Worm (Caenorhabditis elegans): ENCODE measurements around the gene C11H1.5.
A peak's percentile ranks its signal among the peaks of the same experiment; 100 is the strongest.

The C11H1.5 gene

ce11 chrX:14313627-14314026 is 10.6 kb upstream of the C11H1.5 start, which contains the start of gene prx-1:
TSS of gene prx-1 (plus strand) at chrX:14313927.
- TF ChIP-seq ceh-36 (tag; optimal IDR thresholded peaks at IDR 0.05) (no peak), hmg-4 (GFP tag; optimal IDR thresholded peaks at IDR 0.05) (no peak), ceh-13 (GFP tag; optimal IDR thresholded peaks at IDR 0.05) (no peak), sea-1 (GFP tag; conservative IDR thresholded peaks at IDR 0.05) (no peak), ama-1 (optimal IDR thresholded peaks at IDR 0.05) (no peak), tbx-11 (GFP tag; IDR thresholded peaks at IDR 0.05) (no peak), F13C5.2 (tag; optimal IDR thresholded peaks at IDR 0.05) (no peak), tra-4 (tag; optimal IDR thresholded peaks at IDR 0.05) (no peak), flt-1 (GFP tag; IDR thresholded peaks at IDR 0.05) (no peak), hnd-1 (tag; optimal IDR thresholded peaks at IDR 0.05) (no peak), scrt-1 (GFP tag; IDR thresholded peaks at IDR 0.05) (no peak), pes-1 (GFP tag; IDR thresholded peaks at IDR 0.05) (no peak), aly-1 (tag; optimal IDR thresholded peaks at IDR 0.05) (no peak), B0310.2 (tag; optimal IDR thresholded peaks at IDR 0.05) (no peak), tbx-37 (GFP tag; conservative IDR thresholded peaks at IDR 0.05) (no peak), ets-7 (tag; optimal IDR thresholded peaks at IDR 0.05) (no peak), hmbx-1 (tag; optimal IDR thresholded peaks at IDR 0.05) (no peak)

DNA sequence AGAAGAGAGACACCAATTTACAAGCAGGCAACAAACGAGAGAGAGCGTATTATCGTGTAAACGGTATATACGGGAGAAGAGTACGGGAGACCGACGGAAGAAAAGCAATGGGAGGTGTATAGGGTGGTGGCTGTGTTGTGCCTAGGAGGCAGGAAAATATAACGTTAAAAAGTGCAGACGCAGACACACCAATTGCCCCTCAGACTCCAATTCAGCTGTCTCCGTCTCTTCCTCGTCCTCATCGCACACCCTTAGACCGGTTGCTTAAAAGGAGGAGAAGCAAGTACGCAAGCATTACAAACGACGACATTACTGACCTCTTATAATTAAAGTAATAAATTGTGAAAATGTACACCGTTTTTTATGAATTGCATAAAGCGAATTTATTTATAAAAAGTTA is 9.4 kb upstream of the C11H1.5 start:
- no peak for TF ChIP-seq sea-1 (GFP tag; conservative IDR thresholded peaks at IDR 0.05)
- TF ChIP-seq F13C5.2 (tag; optimal IDR thresholded peaks at IDR 0.05): peak; percentile 76
- no peak for TF ChIP-seq ama-1 (optimal IDR thresholded peaks at IDR 0.05)
- TF ChIP-seq hnd-1 (tag; optimal IDR thresholded peaks at IDR 0.05): no peak
- TF ChIP-seq tbx-37 (GFP tag; conservative IDR thresholded peaks at IDR 0.05): 0 out of 2 replicates have a peak, but pooled peaks have one; percentile 18
- TF ChIP-seq ets-7 (tag; optimal IDR thresholded peaks at IDR 0.05): no peak
- no peak for TF ChIP-seq aly-1 (tag; optimal IDR thresholded peaks at IDR 0.05)
- 0 out of 2 replicates have a peak, but pooled peaks have one; percentile 28 for TF ChIP-seq scrt-1 (GFP tag; IDR thresholded peaks at IDR 0.05)
- TF ChIP-seq hmg-4 (GFP tag; optimal IDR thresholded peaks at IDR 0.05): peak; percentile 88
- TF ChIP-seq B0310.2 (tag; optimal IDR thresholded peaks at IDR 0.05): peak; percentile 54
- peak; percentile 4 for TF ChIP-seq ceh-13 (GFP tag; optimal IDR thresholded peaks at IDR 0.05)
- peak; percentile 59; the same call in 1 of the 2 replicates for TF ChIP-seq flt-1 (GFP tag; IDR thresholded peaks at IDR 0.05)
- no peak for TF ChIP-seq pes-1 (GFP tag; IDR thresholded peaks at IDR 0.05)

ce11 chrX:14311583-14311982 is 8.6 kb upstream of the C11H1.5 start, which contains the start of gene mgrn-1:
TSS of gene mgrn-1 (minus strand) at chrX:14311683.
- TF ChIP-seq scrt-1 (GFP tag; IDR thresholded peaks at IDR 0.05) (no peak), sea-1 (GFP tag; conservative IDR thresholded peaks at IDR 0.05) (no peak), pes-1 (GFP tag; IDR thresholded peaks at IDR 0.05) (no peak), tbx-11 (GFP tag; IDR thresholded peaks at IDR 0.05) (no peak), aly-1 (tag; optimal IDR thresholded peaks at IDR 0.05) (no peak), flt-1 (GFP tag; IDR thresholded peaks at IDR 0.05) (no peak), hmg-4 (GFP tag; optimal IDR thresholded peaks at IDR 0.05) (no peak), ets-7 (tag; optimal IDR thresholded peaks at IDR 0.05) (no peak), F13C5.2 (tag; optimal IDR thresholded peaks at IDR 0.05) (no peak)

DNA sequence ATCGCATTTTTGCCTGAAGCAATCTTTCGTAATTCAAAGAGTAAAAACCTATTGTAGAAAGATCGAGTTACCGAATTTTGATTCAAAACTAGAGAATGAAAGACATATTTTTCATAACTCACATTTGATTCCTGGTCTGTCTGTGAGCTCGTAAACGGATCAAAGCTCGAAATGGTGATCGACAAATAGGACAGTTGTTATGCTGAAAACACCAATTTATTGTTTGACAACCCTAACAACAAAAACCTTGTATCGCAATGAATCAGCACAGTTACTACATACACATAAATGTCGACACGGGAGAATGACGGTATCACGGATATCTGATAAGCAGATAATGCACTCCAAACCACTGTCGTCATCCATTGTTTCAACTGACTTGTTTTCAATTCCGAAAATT is 6.7 kb upstream of the C11H1.5 start:
- TF ChIP-seq tra-4 (tag; optimal IDR thresholded peaks at IDR 0.05) (no peak), tbx-11 (GFP tag; IDR thresholded peaks at IDR 0.05) (no peak), ama-1 (optimal IDR thresholded peaks at IDR 0.05) (no peak), sea-1 (GFP tag; conservative IDR thresholded peaks at IDR 0.05) (no peak), aly-1 (tag; optimal IDR thresholded peaks at IDR 0.05) (no peak), hmbx-1 (tag; optimal IDR thresholded peaks at IDR 0.05) (no peak)

DNA sequence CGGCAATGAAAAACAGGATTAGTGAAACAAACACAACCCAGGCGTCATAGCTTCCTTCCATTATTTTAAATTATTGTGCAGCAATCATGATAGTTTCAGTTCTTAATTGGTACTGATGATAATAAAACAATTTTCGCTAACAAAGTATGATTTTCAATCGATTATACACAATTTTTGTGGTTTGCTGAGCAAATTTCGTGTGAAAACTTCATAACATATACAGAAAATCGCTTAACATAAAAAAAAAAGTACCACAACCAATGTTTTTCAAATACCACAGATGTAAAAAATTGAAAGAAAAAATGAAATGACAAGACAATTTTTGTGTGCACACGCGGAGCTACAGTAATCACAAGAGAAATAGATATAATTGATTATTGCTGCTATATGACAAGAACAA is 4.7 kb upstream of the C11H1.5 start, which contains the start of gene gphr-2:
Gene gphr-2, minus strand, starts transcription at position 101 of the 400 bp plus-strand sequence.
- TF ChIP-seq tbx-11 (GFP tag; IDR thresholded peaks at IDR 0.05) (no peak), flt-1 (GFP tag; IDR thresholded peaks at IDR 0.05) (no peak)

DNA sequence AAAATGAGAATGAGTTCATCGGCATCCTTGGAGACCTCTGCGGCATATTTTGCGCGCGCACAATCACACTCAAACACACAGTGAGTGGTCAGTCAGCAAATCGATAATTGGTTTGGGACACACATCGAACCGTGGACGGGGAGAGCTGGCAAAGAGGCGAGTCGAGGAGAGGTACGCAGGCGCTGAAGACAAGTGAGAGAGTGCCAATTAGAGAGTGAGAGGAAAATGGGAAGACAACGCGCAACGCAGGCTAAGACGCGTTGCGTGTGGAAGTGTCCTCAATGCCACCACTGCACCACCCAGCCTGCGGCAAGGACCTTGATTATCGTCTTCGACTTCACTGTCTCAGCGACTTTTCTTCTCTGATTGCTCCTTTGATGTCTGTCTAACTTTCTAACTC is 5.8 kb downstream of the C11H1.5 start:
- TF ChIP-seq F13C5.2 (tag; optimal IDR thresholded peaks at IDR 0.05) (no peak), hnd-1 (tag; optimal IDR thresholded peaks at IDR 0.05) (no peak), sea-1 (GFP tag; conservative IDR thresholded peaks at IDR 0.05) (no peak), hmg-4 (GFP tag; optimal IDR thresholded peaks at IDR 0.05) (peak; percentile 75), ama-1 (optimal IDR thresholded peaks at IDR 0.05) (no peak), scrt-1 (GFP tag; IDR thresholded peaks at IDR 0.05) (no peak)

- TF ChIP-seq pes-1 (GFP tag; IDR thresholded peaks at IDR 0.05) (no peak), aly-1 (tag; optimal IDR thresholded peaks at IDR 0.05) (no peak), sea-1 (GFP tag; conservative IDR thresholded peaks at IDR 0.05) (no peak), B0310.2 (tag; optimal IDR thresholded peaks at IDR 0.05) (no peak), hmg-4 (GFP tag; optimal IDR thresholded peaks at IDR 0.05) (no peak), tbx-37 (GFP tag; conservative IDR thresholded peaks at IDR 0.05) (no peak), F13C5.2 (tag; optimal IDR thresholded peaks at IDR 0.05) (no peak), scrt-1 (GFP tag; IDR thresholded peaks at IDR 0.05) (no peak), hmbx-1 (tag; optimal IDR thresholded peaks at IDR 0.05) (no peak), ets-7 (tag; optimal IDR thresholded peaks at IDR 0.05) (no peak), tbx-11 (GFP tag; IDR thresholded peaks at IDR 0.05) (no peak), tra-4 (tag; optimal IDR thresholded peaks at IDR 0.05) (no peak), ceh-36 (tag; optimal IDR thresholded peaks at IDR 0.05) (no peak), flt-1 (GFP tag; IDR thresholded peaks at IDR 0.05) (no peak), ama-1 (optimal IDR thresholded peaks at IDR 0.05) (no peak)
Observed at ce11 chrX:14296559-14296958, 6.4 kb downstream of the C11H1.5 start, which contains the start of gene madd-3. TSS of gene madd-3 (minus strand) at chrX:14296659.

DNA sequence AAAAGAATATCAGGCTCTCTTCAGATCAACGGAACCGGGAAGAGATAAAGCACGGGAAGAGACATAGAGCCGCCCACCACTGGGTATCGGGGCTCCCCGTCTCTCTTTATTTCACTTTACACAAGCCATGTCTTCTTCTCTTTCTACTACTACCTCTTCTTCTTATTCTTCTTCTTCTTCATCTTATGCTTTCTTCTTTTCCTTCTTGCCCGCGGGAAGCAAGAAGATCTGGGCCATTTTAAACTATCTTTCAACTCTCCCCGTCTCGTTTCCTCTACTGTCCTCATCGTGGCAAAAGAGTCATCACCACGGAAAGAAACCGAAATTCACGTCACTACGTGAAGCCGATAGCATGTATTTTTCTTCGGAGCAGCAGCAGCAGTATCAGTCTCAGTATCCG is 10.3 kb downstream of the C11H1.5 start:
- TF ChIP-seq tra-4 (tag; optimal IDR thresholded peaks at IDR 0.05) (no peak), sea-1 (GFP tag; conservative IDR thresholded peaks at IDR 0.05) (no peak), ama-1 (optimal IDR thresholded peaks at IDR 0.05) (no peak), flt-1 (GFP tag; IDR thresholded peaks at IDR 0.05) (no peak), B0310.2 (tag; optimal IDR thresholded peaks at IDR 0.05) (no peak), scrt-1 (GFP tag; IDR thresholded peaks at IDR 0.05) (no peak), hnd-1 (tag; optimal IDR thresholded peaks at IDR 0.05) (no peak)

Measured in whole organism, early embryonic.